Worm (Caenorhabditis elegans) whole organism, mixed stage, embryonic: ENCODE results near the gene fbxb-58.

Experiments used
- blmp-1 ChIP-seq: fragments of 150-350 bp; optimal IDR thresholded peaks from 2 replicates; lab custom pipeline; 2014; ENCODE audit warnings: missing biosample characterization, missing genetic modification characterization
- ceh-39 ChIP-seq: fragments of 150-350 bp; optimal IDR thresholded peaks from 2 replicates; lab custom pipeline; 2014; ENCODE audit warnings: missing biosample characterization, missing genetic modification characterization
- ceh-43 ChIP-seq: fragments of 200-800 bp; sonication (Bioruptor generic); optimal IDR thresholded peaks from 2 replicates; lab custom pipeline; 2018; ENCODE audit warnings: mild to moderate bottlenecking, missing genetic modification characterization, moderate library complexity, missing compliant biosample characterization
- ces-1 ChIP-seq: fragments of 150-350 bp; optimal IDR thresholded peaks from 2 replicates; lab custom pipeline; 2014; ENCODE audit warnings: missing biosample characterization, missing genetic modification reagents, missing genetic modification characterization
- cnd-1 ChIP-seq: fragments of 200-800 bp; sonication (Bioruptor generic); optimal IDR thresholded peaks from 2 replicates; lab custom pipeline; 2018; ENCODE audit warnings: mild to moderate bottlenecking, missing genetic modification characterization, missing compliant biosample characterization
- drap-1 ChIP-seq: fragments of 200-800 bp; sonication (Bioruptor generic); optimal IDR thresholded peaks from 3 replicates; lab custom pipeline; 2018; ENCODE audit warnings: mild to moderate bottlenecking, missing genetic modification characterization, missing compliant biosample characterization
- elt-1 ChIP-seq: sonication (generic microtip); optimal IDR thresholded peaks from 2 replicates; lab custom pipeline; 2017; ENCODE audit warnings: missing genetic modification characterization, mild to moderate bottlenecking, missing compliant biosample characterization, antibody characterized with exemption, moderate library complexity, borderline replicate concordance; ENCODE audit not compliant: insufficient read depth
- elt-3 ChIP-seq: fragments of 150-350 bp; optimal IDR thresholded peaks from 2 replicates; lab custom pipeline; 2014; ENCODE audit warnings: missing biosample characterization, missing genetic modification characterization
- flh-1 ChIP-seq: fragments of 200-800 bp; sonication (Bioruptor generic); optimal IDR thresholded peaks from 2 replicates; lab custom pipeline; 2018; ENCODE audit warnings: mild to moderate bottlenecking, missing genetic modification characterization, moderate library complexity, missing compliant biosample characterization
- ham-2 ChIP-seq: fragments of 200-800 bp; sonication (Bioruptor generic); optimal IDR thresholded peaks from 2 replicates; lab custom pipeline; 2018; ENCODE audit warnings: mild to moderate bottlenecking, missing genetic modification characterization, missing compliant biosample characterization
- hlh-1 ChIP-seq: fragments of 150-350 bp; optimal IDR thresholded peaks from 2 replicates; lab custom pipeline; 2014; ENCODE audit warnings: missing biosample characterization, missing genetic modification reagents, missing genetic modification characterization
- lin-32 ChIP-seq: fragments of 200-800 bp; sonication (Bioruptor generic); optimal IDR thresholded peaks from 2 replicates; lab custom pipeline; 2018; ENCODE audit warnings: mild to moderate bottlenecking, missing genetic modification characterization, missing compliant biosample characterization
- lsy-2 ChIP-seq: fragments of 150-350 bp; optimal IDR thresholded peaks from 2 replicates; lab custom pipeline; 2014; ENCODE audit warnings: missing biosample characterization, missing genetic modification characterization
- mls-2 ChIP-seq: sonication (generic microtip); optimal IDR thresholded peaks from 2 replicates; lab custom pipeline; 2016; ENCODE audit warnings: mild to moderate bottlenecking, missing genetic modification characterization, moderate library complexity, missing compliant biosample characterization
- nhr-2 ChIP-seq: fragments of 150-350 bp; optimal IDR thresholded peaks from 2 replicates; lab custom pipeline; 2014; ENCODE audit warnings: missing biosample characterization, missing genetic modification characterization
- nhr-237 ChIP-seq: fragments of 150-350 bp; optimal IDR thresholded peaks from 2 replicates; lab custom pipeline; 2014; ENCODE audit warnings: missing biosample characterization, missing genetic modification characterization
- nhr-28 ChIP-seq: fragments of 150-350 bp; optimal IDR thresholded peaks from 2 replicates; lab custom pipeline; 2014; ENCODE audit warnings: missing biosample characterization, missing genetic modification characterization
- pha-4 ChIP-seq: fragments of 150-350 bp; optimal IDR thresholded peaks from 2 replicates; lab custom pipeline; 2018; ENCODE audit warnings: missing biosample characterization, missing genetic modification reagents, missing genetic modification characterization
- sem-2 ChIP-seq: fragments of 200-800 bp; sonication (Bioruptor generic); optimal IDR thresholded peaks from 2 replicates; lab custom pipeline; 2018; ENCODE audit warnings: mild to moderate bottlenecking, missing genetic modification characterization, missing compliant biosample characterization
- snpc-4 ChIP-seq: fragments of 150-350 bp; optimal IDR thresholded peaks from 2 replicates; lab custom pipeline; 2014; ENCODE audit warnings: missing biosample characterization, missing genetic modification characterization
- sptf-1 ChIP-seq: sonication (generic microtip); optimal IDR thresholded peaks from 2 replicates; lab custom pipeline; 2017; ENCODE audit warnings: mild to moderate bottlenecking, missing genetic modification characterization, moderate library complexity, missing compliant biosample characterization
- unc-39 ChIP-seq: fragments of 150-350 bp; optimal IDR thresholded peaks from 2 replicates; lab custom pipeline; 2014; ENCODE audit warnings: missing biosample characterization, missing genetic modification characterization
- ztf-11 ChIP-seq: fragments of 150-350 bp; optimal IDR thresholded peaks from 2 replicates; lab custom pipeline; 2014; ENCODE audit warnings: missing biosample characterization, missing genetic modification characterization

fbxb-58 gene

DNA sequence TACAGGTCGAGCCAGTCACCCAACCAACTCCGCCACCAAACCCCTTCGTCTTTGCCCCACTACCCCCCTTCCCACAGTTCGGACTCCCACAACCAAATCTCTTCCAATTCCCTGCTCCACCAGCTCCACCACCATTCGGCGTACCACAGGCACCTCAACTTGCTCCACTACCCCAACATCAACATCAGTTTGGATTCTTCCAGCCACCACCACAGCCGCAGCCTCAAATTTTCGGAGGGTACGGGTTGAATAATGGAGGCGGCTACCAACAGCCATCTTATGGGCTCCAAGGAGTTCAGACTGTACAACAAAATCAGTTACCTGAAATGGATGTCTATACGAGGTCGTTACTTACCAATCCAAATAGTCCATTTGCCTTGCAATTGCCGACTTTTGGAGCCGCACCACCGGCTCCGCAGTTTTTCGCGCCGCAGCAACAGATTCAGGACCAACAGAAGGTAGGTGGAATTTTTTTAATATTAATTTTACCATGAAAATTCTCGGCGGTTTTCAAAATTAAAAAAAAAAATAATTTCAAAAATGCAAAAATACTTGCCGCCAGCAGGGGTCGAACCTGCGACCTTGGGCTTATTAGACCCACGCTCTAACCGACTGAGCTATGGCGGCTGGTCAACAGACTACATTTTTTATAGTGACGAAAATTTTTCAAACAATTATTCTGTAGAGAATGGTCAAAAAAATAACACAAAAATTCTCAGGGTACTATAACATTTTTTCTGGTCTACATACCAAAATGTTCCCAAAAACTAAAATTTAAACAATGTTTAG, 38.6 kb upstream of the fbxb-58 start:
- TF ChIP-seq hlh-1 (tag; lab: Kevin White, UChicago) (no peak), sem-2 (GFP tag; lab: Kevin White, UChicago) (no peak), blmp-1 (tag; lab: Kevin White, UChicago) (no peak), unc-39 (tag; lab: Kevin White, UChicago) (no peak), pha-4 (tag; lab: Kevin White, UChicago) (no peak), lin-32 (GFP tag; lab: Kevin White, UChicago) (no peak), cnd-1 (tag; lab: Kevin White, UChicago) (no peak)

DNA sequence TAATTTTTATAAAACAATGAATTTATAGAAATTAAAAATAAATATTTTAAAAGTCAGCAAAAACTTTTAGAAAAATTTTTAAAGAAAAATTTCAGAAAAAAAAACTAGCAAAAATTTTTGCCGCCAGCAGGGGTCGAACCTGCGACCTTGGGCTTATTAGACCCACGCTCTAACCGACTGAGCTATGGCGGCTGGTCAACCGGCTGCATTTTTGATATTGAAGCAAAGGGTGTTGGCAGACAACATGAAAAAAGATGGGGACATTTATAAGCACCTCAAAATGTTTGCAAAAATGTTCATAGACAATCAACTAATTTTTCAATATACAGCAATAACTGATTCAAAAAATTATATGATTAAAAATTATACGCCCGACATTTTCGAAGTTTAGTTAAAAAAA, 38.0 kb upstream of the fbxb-58 start:
- no peak for TF ChIP-seq elt-3 (tag; lab: Kevin White, UChicago)
- TF ChIP-seq nhr-28 (tag; lab: Kevin White, UChicago), result no peak
- no peak for TF ChIP-seq ham-2 (GFP tag; lab: Kevin White, UChicago)
- no peak for TF ChIP-seq snpc-4
- no peak for TF ChIP-seq ceh-39 (tag; lab: Kevin White, UChicago)
- no peak for TF ChIP-seq nhr-2 (tag; lab: Kevin White, UChicago)
- TF ChIP-seq nhr-237 (tag; lab: Kevin White, UChicago), result no peak
- no peak for TF ChIP-seq unc-39 (tag; lab: Kevin White, UChicago)
- no peak for TF ChIP-seq lin-32 (GFP tag; lab: Kevin White, UChicago)
- TF ChIP-seq cnd-1 (tag; lab: Kevin White, UChicago), result no peak
- no peak for TF ChIP-seq ces-1 (GFP tag; lab: Kevin White, UChicago)
- TF ChIP-seq lsy-2, result no peak
- no peak for TF ChIP-seq sem-2 (GFP tag; lab: Kevin White, UChicago)
- TF ChIP-seq elt-1 (tag; lab: Kevin White, UChicago), result no peak

ce11 chrX:1598061-1598690, 29.8 kb upstream of the fbxb-58 start:
- peak; percentile 81 for TF ChIP-seq ces-1 (GFP tag; lab: Kevin White, UChicago)
- no peak for TF ChIP-seq flh-1
- TF ChIP-seq ham-2 (GFP tag; lab: Kevin White, UChicago), result no peak

DNA sequence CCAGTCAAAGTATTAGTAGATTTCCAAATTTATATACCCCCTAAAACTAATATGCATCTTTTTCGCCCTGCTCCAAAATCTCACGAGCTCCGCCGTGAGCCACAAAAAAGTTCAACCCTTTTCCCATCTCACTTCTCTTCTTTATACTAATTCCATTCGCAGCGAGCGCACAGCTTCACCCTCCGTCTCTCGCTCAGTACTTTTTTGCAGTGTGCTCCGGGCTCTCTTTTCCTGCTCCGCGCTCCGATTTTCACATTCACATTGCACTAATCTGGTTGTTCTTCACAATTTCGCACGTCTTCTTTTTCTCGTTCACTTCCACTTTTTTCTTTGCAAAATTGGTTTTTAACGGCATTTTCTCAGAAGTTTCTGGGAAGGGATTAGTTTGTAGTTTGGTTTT, 28.6 kb upstream of the fbxb-58 start:
- TF ChIP-seq nhr-2 (tag; lab: Kevin White, UChicago) (no peak), ztf-11 (tag; lab: Kevin White, UChicago) (no peak), elt-3 (tag; lab: Kevin White, UChicago) (no peak), ham-2 (GFP tag; lab: Kevin White, UChicago) (no peak), ces-1 (GFP tag; lab: Kevin White, UChicago) (peak; percentile 33)

- TF ChIP-seq ceh-43 (GFP tag; lab: Kevin White, UChicago) (no peak), sptf-1 (no peak), ces-1 (GFP tag; lab: Kevin White, UChicago) (peak; percentile 90), drap-1 (GFP tag; lab: Kevin White, UChicago) (no peak)
Observed at ce11 chrX:1601563-1601962, 26.4 kb upstream of the fbxb-58 start.

ce11 chrX:1602548-1602947, 25.4 kb upstream of the fbxb-58 start:
- peak; percentile 43 for TF ChIP-seq sem-2 (GFP tag; lab: Kevin White, UChicago)
- no peak for TF ChIP-seq flh-1
- TF ChIP-seq elt-1 (tag; lab: Kevin White, UChicago), result no peak
- TF ChIP-seq, all 35 proteins: peak for 1

ce11 chrX:1603027-1603426, 24.9 kb upstream of the fbxb-58 start:
- TF ChIP-seq unc-39 (tag; lab: Kevin White, UChicago) (no peak), sptf-1 (peak; percentile 15), nhr-2 (tag; lab: Kevin White, UChicago) (peak; percentile 53), mls-2 (peak; percentile 36)
